Fruit fly (Drosophila melanogaster) whole organism, embryonic: ENCODE data around the gene Hsp110.

ENCODE experiments used
- Asciz ChIP-seq: fragments of 200-800 bp; sonication (Bioruptor generic); optimal IDR thresholded peaks from 2 replicates; lab custom pipeline; 2017; ENCODE audit warnings: missing biosample characterization, mild to moderate bottlenecking, missing genetic modification characterization, missing genetic modification reagents
- BEAF-32 ChIP-seq: fragments of 200-800 bp; sonication (Bioruptor generic); optimal IDR thresholded peaks from 3 replicates; lab custom pipeline; 2017; ENCODE audit warnings: missing biosample characterization, missing genetic modification characterization, mild to moderate bottlenecking, moderate library complexity, missing genetic modification reagents
- C15 ChIP-seq: fragments of 200-800 bp; sonication (Bioruptor generic); IDR thresholded peaks from 3 replicates; pipeline ENCODE4 v1.3.6; 2022; ENCODE audit warnings: missing biosample characterization, missing genetic modification characterization
- CG10267 ChIP-seq: fragments of 200-800 bp; sonication (Bioruptor generic); optimal IDR thresholded peaks from 2 replicates; lab custom pipeline; 2018; ENCODE audit warnings: missing biosample characterization, mild to moderate bottlenecking, missing genetic modification characterization, moderate library complexity
- CG12391 ChIP-seq: fragments of 200-800 bp; sonication (Bioruptor generic); optimal IDR thresholded peaks from 3 replicates; lab custom pipeline; 2018; ENCODE audit warnings: missing biosample characterization, mild to moderate bottlenecking, missing genetic modification characterization, moderate library complexity
- CG13775 ChIP-seq: fragments of 200-800 bp; sonication (Bioruptor generic); optimal IDR thresholded peaks from 3 replicates; lab custom pipeline; 2017; ENCODE audit warnings: missing biosample characterization, mild to moderate bottlenecking, missing genetic modification characterization
- CG16813 ChIP-seq: fragments of 200-800 bp; sonication (Bioruptor generic); IDR thresholded peaks from 3 replicates; pipeline ENCODE4 v1.3.6; 2022; ENCODE audit warnings: missing biosample characterization, missing genetic modification characterization; ENCODE audit not compliant: partially characterized antibody
- CG16863 ChIP-seq: fragments of 200-800 bp; sonication (Bioruptor generic); optimal IDR thresholded peaks from 3 replicates; lab custom pipeline; 2016; ENCODE audit warnings: missing biosample characterization, missing genetic modification characterization
- CG17186 ChIP-seq: fragments of 200-800 bp; sonication (Bioruptor generic); optimal IDR thresholded peaks from 3 replicates; lab custom pipeline; 2017; ENCODE audit warnings: missing biosample characterization, missing genetic modification reagents, missing genetic modification characterization
- CG18011 ChIP-seq: fragments of 200-800 bp; sonication (Bioruptor generic); optimal IDR thresholded peaks from 2 replicates; lab custom pipeline; 2017; ENCODE audit warnings: missing biosample characterization, missing genetic modification characterization, mild to moderate bottlenecking, moderate library complexity, missing genotype
- CG18619 ChIP-seq: fragments of 200-800 bp; sonication (Bioruptor generic); optimal IDR thresholded peaks from 3 replicates; lab custom pipeline; 2017; ENCODE audit warnings: missing biosample characterization, mild to moderate bottlenecking, missing genetic modification characterization
- CG31441 ChIP-seq: fragments of 200-800 bp; sonication (Bioruptor generic); IDR thresholded peaks from 2 replicates; pipeline ENCODE4 v1.3.6; 2022; ENCODE audit warnings: missing biosample characterization, missing genetic modification characterization
- CG32532 ChIP-seq: fragments of 200-800 bp; sonication (Bioruptor generic); IDR thresholded peaks from 2 replicates; pipeline ENCODE4 v1.3.6; 2022; ENCODE audit warnings: missing biosample characterization, missing genetic modification characterization
- CG4617 ChIP-seq: fragments of 200-800 bp; sonication (Bioruptor generic); optimal IDR thresholded peaks from 3 replicates; lab custom pipeline; 2016; ENCODE audit warnings: missing biosample characterization, missing genetic modification characterization, borderline replicate concordance
- CG5180 ChIP-seq: fragments of 200-800 bp; sonication (Bioruptor generic); optimal IDR thresholded peaks from 3 replicates; lab custom pipeline; 2017; ENCODE audit warnings: missing biosample characterization, missing genetic modification characterization, mild to moderate bottlenecking, moderate library complexity, missing genetic modification reagents
- CG6175 ChIP-seq: fragments of 200-800 bp; sonication (Bioruptor generic); IDR thresholded peaks from 3 replicates; pipeline ENCODE4 v1.3.6; 2022; ENCODE audit warnings: missing biosample characterization, missing genetic modification characterization
- CG6689 ChIP-seq: fragments of 200-800 bp; sonication (Bioruptor generic); IDR thresholded peaks from 2 replicates; pipeline ENCODE4 v1.3.6; 2022; ENCODE audit warnings: missing biosample characterization, missing genetic modification characterization
- CG6791 ChIP-seq: fragments of 200-800 bp; sonication (Bioruptor generic); IDR thresholded peaks from 3 replicates; pipeline ENCODE4 v1.3.6; 2022; ENCODE audit warnings: missing biosample characterization, missing genetic modification characterization; ENCODE audit not compliant: partially characterized antibody
- CG6854 ChIP-seq: fragments of 200-800 bp; sonication (Bioruptor generic); optimal IDR thresholded peaks from 3 replicates; lab custom pipeline; 2017; ENCODE audit warnings: missing biosample characterization, mild to moderate bottlenecking, missing genetic modification characterization
- CG8359 ChIP-seq: fragments of 200-800 bp; sonication (Bioruptor generic); optimal IDR thresholded peaks from 2 replicates; lab custom pipeline; 2017; ENCODE audit warnings: missing biosample characterization, mild to moderate bottlenecking, missing genetic modification characterization, borderline replicate concordance
- CG9727 ChIP-seq: fragments of 200-800 bp; sonication (Bioruptor generic); optimal IDR thresholded peaks from 3 replicates; lab custom pipeline; 2017; ENCODE audit warnings: missing biosample characterization, mild to moderate bottlenecking, missing genetic modification characterization
- CG9932 ChIP-seq: fragments of 200-800 bp; sonication (Bioruptor generic); IDR thresholded peaks from 2 replicates; pipeline ENCODE4 v1.3.6; 2022; ENCODE audit warnings: missing biosample characterization, missing genetic modification characterization
- CHES-1-like ChIP-seq: fragments of 200-800 bp; sonication (Bioruptor generic); optimal IDR thresholded peaks from 2 replicates; lab custom pipeline; 2016; ENCODE audit warnings: missing biosample characterization, missing genetic modification characterization
- Chrac-16 ChIP-seq: fragments of 200-800 bp; sonication (Bioruptor generic); optimal IDR thresholded peaks from 3 replicates; lab custom pipeline; 2016; ENCODE audit warnings: missing biosample characterization, missing genetic modification characterization
- Dad ChIP-seq: fragments of 200-800 bp; sonication (Bioruptor generic); optimal IDR thresholded peaks from 3 replicates; lab custom pipeline; 2016; ENCODE audit warnings: missing biosample characterization, missing genetic modification characterization
- Dfd ChIP-seq, 2 experiments: fragments of >200 bp; optimal IDR thresholded peaks; 2 replicates each; lab custom pipeline; 2017; ENCODE audit warnings: missing biosample characterization in 2 of 2, missing genetic modification characterization in 2 of 2
- Ets65A ChIP-seq: fragments of 200-800 bp; sonication (Bioruptor generic); peaks from one replicate; lab custom pipeline; 2016; ENCODE audit warnings: missing biosample characterization, missing genetic modification characterization
- Fer3 ChIP-seq: fragments of 200-800 bp; sonication (Bioruptor generic); optimal IDR thresholded peaks from 2 replicates; lab custom pipeline; 2018; ENCODE audit warnings: missing biosample characterization, mild to moderate bottlenecking, missing genetic modification characterization, moderate library complexity
- Gug ChIP-seq: fragments of 200-800 bp; sonication (Bioruptor generic); IDR thresholded peaks from 4 replicates; pipeline ENCODE4 v1.3.6; 2022; ENCODE audit warnings: missing biosample characterization, missing genetic modification characterization
- MBD-R2 ChIP-seq: fragments of 200-800 bp; sonication (Bioruptor generic); IDR thresholded peaks from 2 replicates; pipeline ENCODE4 v1.3.6; 2022; ENCODE audit warnings: missing biosample characterization, missing genetic modification characterization
- Mad ChIP-seq: fragments of 200-800 bp; sonication (Bioruptor generic); optimal IDR thresholded peaks from 2 replicates; lab custom pipeline; 2016; ENCODE audit warnings: missing biosample characterization, missing genetic modification characterization
- NFAT ChIP-seq: fragments of 200-800 bp; sonication (Bioruptor generic); IDR thresholded peaks from 2 replicates; pipeline ENCODE4 v1.3.6; 2022; ENCODE audit warnings: missing biosample characterization, missing genetic modification characterization
- Poxn ChIP-seq: fragments of 200-800 bp; sonication (Bioruptor generic); IDR thresholded peaks from 2 replicates; pipeline ENCODE4 v1.3.6; 2022; ENCODE audit warnings: missing biosample characterization, missing genetic modification characterization
- Spps ChIP-seq: fragments of 200-800 bp; sonication (Bioruptor generic); optimal IDR thresholded peaks from 2 replicates; lab custom pipeline; 2018; ENCODE audit warnings: missing biosample characterization, mild to moderate bottlenecking, missing genetic modification characterization
- ash1 ChIP-seq: fragments of 200-800 bp; sonication (Bioruptor generic); optimal IDR thresholded peaks from 2 replicates; lab custom pipeline; 2018; ENCODE audit warnings: missing biosample characterization, mild to moderate bottlenecking, missing genetic modification characterization
- btn ChIP-seq: fragments of 200-800 bp; sonication (Bioruptor generic); optimal IDR thresholded peaks from 2 replicates; lab custom pipeline; 2016; ENCODE audit warnings: missing biosample characterization, missing genetic modification characterization
- chif ChIP-seq, 2 experiments: fragments of 200-800 bp; sonication (Bioruptor generic); optimal IDR thresholded peaks; 3 replicates each; lab custom pipeline; 2016; ENCODE audit warnings: missing biosample characterization in 2 of 2, missing genetic modification characterization in 2 of 2
- corto ChIP-seq: fragments of 200-800 bp; sonication (Bioruptor generic); optimal IDR thresholded peaks from 2 replicates; lab custom pipeline; 2016; ENCODE audit warnings: missing biosample characterization, mild to moderate bottlenecking, missing genetic modification characterization, moderate library complexity
- dmrt99B ChIP-seq: fragments of 200-800 bp; sonication (Bioruptor generic); optimal IDR thresholded peaks from 2 replicates; lab custom pipeline; 2018; ENCODE audit warnings: missing biosample characterization, mild to moderate bottlenecking, missing genetic modification characterization, moderate library complexity
- en ChIP-seq: fragments of 200-800 bp; sonication (Bioruptor generic); optimal IDR thresholded peaks from 2 replicates; lab custom pipeline; 2016; ENCODE audit warnings: missing biosample characterization, missing genetic modification characterization
- eyg ChIP-seq: fragments of 200-800 bp; sonication (Bioruptor generic); optimal IDR thresholded peaks from 3 replicates; lab custom pipeline; 2016; ENCODE audit warnings: missing biosample characterization, missing genetic modification characterization
- gfzf ChIP-seq: fragments of 200-800 bp; sonication (Bioruptor generic); optimal IDR thresholded peaks from 2 replicates; lab custom pipeline; 2016; ENCODE audit warnings: missing biosample characterization, mild to moderate bottlenecking, missing genetic modification characterization, moderate library complexity
- lmd ChIP-seq: fragments of 200-800 bp; sonication (Bioruptor generic); IDR thresholded peaks from 2 replicates; pipeline ENCODE4 v1.3.6; 2022; ENCODE audit warnings: missing biosample characterization, missing genetic modification characterization
- mam ChIP-seq: fragments of 200-800 bp; sonication (Bioruptor generic); optimal IDR thresholded peaks from 3 replicates; lab custom pipeline; 2016; ENCODE audit warnings: missing biosample characterization, missing genetic modification characterization
- row ChIP-seq: fragments of 200-800 bp; sonication (Bioruptor generic); IDR thresholded peaks from 3 replicates; pipeline ENCODE4 v1.3.6; 2022; ENCODE audit warnings: missing biosample characterization, missing genetic modification characterization
- slp2 ChIP-seq: fragments of 200-800 bp; sonication (Bioruptor generic); optimal IDR thresholded peaks from 2 replicates; lab custom pipeline; 2016; ENCODE audit warnings: missing biosample characterization, missing genetic modification characterization
- tll ChIP-seq, 2 experiments: fragments of 200-800 bp in 1 of 2; fragments of >200 bp in 1 of 2; sonication (Bioruptor generic) in 1 of 2; optimal IDR thresholded peaks; 2 replicates each; lab custom pipeline; 2017 to 2019; ENCODE audit warnings: missing biosample characterization in 2 of 2, missing genetic modification characterization in 2 of 2, mild to moderate bottlenecking in 1 of 2, moderate library complexity in 1 of 2
- wdn ChIP-seq: fragments of 200-800 bp; sonication (Bioruptor generic); IDR thresholded peaks from 2 replicates; pipeline ENCODE4 v1.3.6; 2022; ENCODE audit warnings: missing biosample characterization, missing genetic modification characterization

Gene Hsp110

dm6 chr3L:14031171-14032126 lies 5.4 kb upstream of the Hsp110 start, which contains the start of the genes CG6650 and endos (continued):
- no peak for TF ChIP-seq CG6175 (GFP tag; lab: Robert Waterston, UW)
- TF ChIP-seq CG12391 (tag; lab: Kevin White, UChicago): peak; percentile 63
- peak; percentile 36 for TF ChIP-seq CG13775 (GFP tag; lab: Kevin White, UChicago)
- TF ChIP-seq slp2: no peak
- TF ChIP-seq tll (GFP tag; optimal IDR thresholded peaks at IDR 0.05; lab: Kevin White, UChicago): no peak
- no peak for TF ChIP-seq CG18011
- TF ChIP-seq Ets65A (GFP tag; lab: Kevin White, UChicago): peak; percentile 88
- TF ChIP-seq CG9727 (GFP tag; lab: Kevin White, UChicago): peak; percentile 43
- TF ChIP-seq Dad (GFP tag; lab: Kevin White, UChicago): no peak
- TF ChIP-seq en (GFP tag; lab: Kevin White, UChicago): no peak
- no peak for TF ChIP-seq wdn (GFP tag; lab: Robert Waterston, UW)
- TF ChIP-seq eyg (GFP tag; lab: Kevin White, UChicago): no peak
- no peak for TF ChIP-seq Mad (GFP tag; lab: Kevin White, UChicago)
- no peak for TF ChIP-seq C15
- no peak for TF ChIP-seq CG32532 (GFP tag; lab: Robert Waterston, UW)
- peak; percentile 3 for TF ChIP-seq Fer3 (tag; lab: Kevin White, UChicago)
- TF ChIP-seq CG31441 (GFP tag; lab: Robert Waterston, UW): peak; percentile 55; the same call in 1 of the 2 replicates
- no peak for TF ChIP-seq Dfd (GFP tag; optimal IDR thresholded peaks at IDR 0.05; lab: Kevin White, UChicago)
- TF ChIP-seq mam (GFP tag; lab: Kevin White, UChicago): peak; percentile 19
- 0 out of 2 replicates have a peak, but pooled peaks have one; percentile 4 for TF ChIP-seq NFAT (GFP tag; lab: Robert Waterston, UW)
- peak; percentile 78 for TF ChIP-seq CG16813
- peak; percentile 18 for TF ChIP-seq Chrac-16
- 0 out of 2 replicates have a peak, but pooled peaks have one; percentile 17 for TF ChIP-seq CG6689 (GFP tag; lab: Robert Waterston, UW)
- TF ChIP-seq CG5180 (GFP tag; lab: Kevin White, UChicago): no peak
- TF ChIP-seq CG10267 (tag; lab: Kevin White, UChicago): peak; percentile 86
- TF ChIP-seq CG8359 (GFP tag; lab: Kevin White, UChicago): no peak
- no peak for TF ChIP-seq CHES-1-like (GFP tag; lab: Kevin White, UChicago)
- no peak for TF ChIP-seq Poxn (GFP tag; lab: Robert Waterston, UW)
- no peak for TF ChIP-seq CG16863 (GFP tag; lab: Kevin White, UChicago)
- TF ChIP-seq dmrt99B (tag; lab: Kevin White, UChicago): no peak
- peak; percentile 18; the same call in 1 of the 4 replicates for TF ChIP-seq Gug (GFP tag; lab: Robert Waterston, UW)
- no peak for TF ChIP-seq CG6854
- TF ChIP-seq chif (GFP tag; optimal IDR thresholded peaks at IDR 0.05; lab: Kevin White, UChicago): no peak
- peak; percentile 56 for TF ChIP-seq gfzf (GFP tag; lab: Kevin White, UChicago)
- TF ChIP-seq CG17186 (GFP tag; lab: Kevin White, UChicago): peak; percentile 36
- TF ChIP-seq lmd (GFP tag; lab: Robert Waterston, UW): peak; percentile 25; the same call in 1 of the 2 replicates
- TF ChIP-seq MBD-R2: peak; percentile 34
- no peak for TF ChIP-seq CG18619 (GFP tag; lab: Kevin White, UChicago)
- no peak for TF ChIP-seq Asciz
- TF ChIP-seq Spps: no peak
- TF ChIP-seq BEAF-32 (GFP tag; lab: Kevin White, UChicago): peak; percentile 83
- peak; percentile 58 for TF ChIP-seq CG9932
- no peak for TF ChIP-seq btn (GFP tag; lab: Kevin White, UChicago)
- TF ChIP-seq CG4617 (GFP tag; lab: Kevin White, UChicago): peak; percentile 62
- TF ChIP-seq row (GFP tag; lab: Robert Waterston, UW): peak; percentile 70
- TF ChIP-seq CG6791 (GFP tag; lab: Robert Waterston, UW): peak; percentile 84
- no peak for TF ChIP-seq ash1 (GFP tag; lab: Kevin White, UChicago)
- no peak for TF ChIP-seq corto (GFP tag; lab: Kevin White, UChicago)
